Worm (Caenorhabditis elegans) whole organism, L3 larva: Measurements from ENCODE around the gene clc-19.

Experiments used
- R02D3.7 ChIP-seq: fragments of 150-350 bp; optimal IDR thresholded peaks from 2 replicates; lab custom pipeline; 2014; ENCODE audit warnings: missing biosample characterization, missing genetic modification characterization
- ZK546.5 ChIP-seq: sonication (generic microtip); optimal IDR thresholded peaks from 2 replicates; lab custom pipeline; 2017; ENCODE audit warnings: missing biosample characterization, missing genetic modification characterization
- aly-2 ChIP-seq: fragments of 150-350 bp; optimal IDR thresholded peaks from 2 replicates; lab custom pipeline; 2014; ENCODE audit warnings: missing biosample characterization, missing genetic modification characterization
- ama-1 ChIP-seq: fragments of 150-350 bp; optimal IDR thresholded peaks from 2 replicates; lab custom pipeline; 2018
- ceh-16 ChIP-seq: sonication (generic microtip); optimal IDR thresholded peaks from 2 replicates; lab custom pipeline; 2017; ENCODE audit warnings: missing biosample characterization, missing genetic modification characterization
- ceh-28 ChIP-seq: fragments of 150-350 bp; optimal IDR thresholded peaks from 2 replicates; lab custom pipeline; 2014; ENCODE audit warnings: missing biosample characterization, missing genetic modification reagents, missing genetic modification characterization
- ceh-82 ChIP-seq: fragments of 150-350 bp; optimal IDR thresholded peaks from 2 replicates; lab custom pipeline; 2014; ENCODE audit warnings: missing biosample characterization, missing genetic modification characterization
- ceh-9 ChIP-seq: sonication (generic microtip); optimal IDR thresholded peaks from 2 replicates; lab custom pipeline; 2018; ENCODE audit warnings: missing biosample characterization, missing genetic modification characterization
- daf-12 ChIP-seq: fragments of 150-350 bp; optimal IDR thresholded peaks from 2 replicates; lab custom pipeline; 2014; ENCODE audit warnings: missing biosample characterization, missing genetic modification reagents, missing genetic modification characterization
- egl-27 ChIP-seq: sonication (generic microtip); optimal IDR thresholded peaks from 4 replicates; lab custom pipeline; 2017; ENCODE audit warnings: missing biosample characterization, missing genetic modification reagents, missing genetic modification characterization
- egl-5 ChIP-seq: fragments of 150-350 bp; optimal IDR thresholded peaks from 2 replicates; lab custom pipeline; 2017; ENCODE audit warnings: missing biosample characterization, missing genetic modification reagents, missing genetic modification characterization, inconsistent platforms
- elt-1 ChIP-seq: fragments of 150-350 bp; optimal IDR thresholded peaks from 2 replicates; lab custom pipeline; 2014; ENCODE audit warnings: missing biosample characterization, missing genetic modification characterization
- elt-2 ChIP-seq: sonication (generic microtip); optimal IDR thresholded peaks from 2 replicates; lab custom pipeline; 2016; ENCODE audit warnings: missing genetic modification reagents, mild to moderate bottlenecking, missing genetic modification characterization, missing compliant biosample characterization
- elt-3 ChIP-seq, 3 experiments: fragments of 150-350 bp in 1 of 3; sonication (generic microtip) in 2 of 3; optimal IDR thresholded peaks; 2 replicates in 2 of 3; 4 replicates in 1 of 3; lab custom pipeline; 2014 to 2017; ENCODE audit warnings: missing biosample characterization in 3 of 3, missing genetic modification characterization in 3 of 3
- eor-1 ChIP-seq, 2 experiments: fragments of 150-350 bp; optimal IDR thresholded peaks; 2 replicates each; lab custom pipeline; 2014 to 2018; ENCODE audit warnings: missing biosample characterization in 2 of 2, missing genetic modification characterization in 2 of 2
- fkh-10 ChIP-seq: sonication (generic microtip); optimal IDR thresholded peaks from 2 replicates; lab custom pipeline; 2017; ENCODE audit warnings: missing biosample characterization, missing genetic modification reagents, missing genetic modification characterization
- fkh-2 ChIP-seq: fragments of 150-350 bp; optimal IDR thresholded peaks from 2 replicates; lab custom pipeline; 2014; ENCODE audit warnings: missing biosample characterization, missing genetic modification reagents, missing genetic modification characterization
- fos-1 ChIP-seq: fragments of 150-350 bp; optimal IDR thresholded peaks from 2 replicates; lab custom pipeline; 2014; ENCODE audit warnings: missing biosample characterization, missing genetic modification characterization
- hmg-11 ChIP-seq: sonication (generic microtip); optimal IDR thresholded peaks from 2 replicates; lab custom pipeline; 2016; ENCODE audit warnings: missing genetic modification characterization, missing compliant biosample characterization
- jun-1 ChIP-seq: fragments of 150-350 bp; optimal IDR thresholded peaks from 2 replicates; lab custom pipeline; 2014; ENCODE audit warnings: missing biosample characterization, missing genetic modification reagents, missing genetic modification characterization
- lin-15B ChIP-seq: fragments of 150-350 bp; optimal IDR thresholded peaks from 2 replicates; lab custom pipeline; 2014; ENCODE audit warnings: missing biosample characterization, missing genetic modification characterization
- lin-39 ChIP-seq: fragments of 150-350 bp; optimal IDR thresholded peaks from 2 replicates; lab custom pipeline; 2018; ENCODE audit warnings: missing biosample characterization, missing genetic modification reagents, missing genetic modification characterization
- lsy-12 ChIP-seq: sonication (generic microtip); optimal IDR thresholded peaks from 2 replicates; lab custom pipeline; 2016; ENCODE audit warnings: mild to moderate bottlenecking, missing genetic modification characterization, missing compliant biosample characterization
- mdl-1 ChIP-seq: fragments of 150-350 bp; optimal IDR thresholded peaks from 2 replicates; lab custom pipeline; 2014; ENCODE audit warnings: missing biosample characterization, missing genetic modification characterization
- mml-1 ChIP-seq: fragments of 150-350 bp; sonication (generic microtip); optimal IDR thresholded peaks from 3 replicates; lab custom pipeline; 2014; ENCODE audit warnings: missing biosample characterization, missing genetic modification characterization
- nfya-1 ChIP-seq: sonication (generic microtip); optimal IDR thresholded peaks from 2 replicates; lab custom pipeline; 2017; ENCODE audit warnings: missing genetic modification characterization, mild to moderate bottlenecking, missing compliant biosample characterization, antibody characterized with exemption, moderate library complexity; ENCODE audit not compliant: insufficient read depth
- nhr-11 ChIP-seq: fragments of 150-350 bp; optimal IDR thresholded peaks from 2 replicates; lab custom pipeline; 2014; ENCODE audit warnings: missing biosample characterization, missing genetic modification characterization
- nhr-12 ChIP-seq: fragments of 150-350 bp; optimal IDR thresholded peaks from 2 replicates; lab custom pipeline; 2014; ENCODE audit warnings: missing biosample characterization, missing genetic modification characterization
- nhr-23 ChIP-seq: fragments of 150-350 bp; optimal IDR thresholded peaks from 2 replicates; lab custom pipeline; 2014; ENCODE audit warnings: missing biosample characterization, missing genetic modification reagents, missing genetic modification characterization
- nhr-237 ChIP-seq: fragments of 150-350 bp; optimal IDR thresholded peaks from 2 replicates; lab custom pipeline; 2014; ENCODE audit warnings: missing biosample characterization, missing genetic modification characterization
- nhr-25 ChIP-seq: sonication (generic microtip); optimal IDR thresholded peaks from 2 replicates; lab custom pipeline; 2017; ENCODE audit warnings: missing biosample characterization, missing genetic modification characterization
- nhr-28 ChIP-seq: fragments of 150-350 bp; optimal IDR thresholded peaks from 2 replicates; lab custom pipeline; 2014; ENCODE audit warnings: missing biosample characterization, missing genetic modification characterization
- nhr-43 ChIP-seq: sonication (generic microtip); optimal IDR thresholded peaks from 2 replicates; lab custom pipeline; 2016; ENCODE audit warnings: mild to moderate bottlenecking, missing genetic modification characterization, missing compliant biosample characterization; ENCODE audit not compliant: poor library complexity, severe bottlenecking
- nhr-67 ChIP-seq: fragments of 150-350 bp; optimal IDR thresholded peaks from 2 replicates; lab custom pipeline; 2014; ENCODE audit warnings: missing biosample characterization, missing genetic modification characterization
- nhr-76 ChIP-seq: fragments of 150-350 bp; sonication (generic microtip); optimal IDR thresholded peaks from 5 replicates; lab custom pipeline; 2014; ENCODE audit warnings: missing biosample characterization, missing genetic modification characterization
- nhr-77 ChIP-seq: fragments of 150-350 bp; optimal IDR thresholded peaks from 2 replicates; lab custom pipeline; 2014; ENCODE audit warnings: missing biosample characterization, missing genetic modification characterization
- pha-4 ChIP-seq: fragments of 150-350 bp; optimal IDR thresholded peaks from 2 replicates; lab custom pipeline; 2014; ENCODE audit warnings: missing biosample characterization, missing genetic modification reagents, missing genetic modification characterization
- pqm-1 ChIP-seq: fragments of 150-350 bp; optimal IDR thresholded peaks from 2 replicates; lab custom pipeline; 2017; ENCODE audit warnings: missing biosample characterization, missing genetic modification characterization, inconsistent platforms
- sea-2 ChIP-seq: fragments of 150-350 bp; sonication (generic microtip); optimal IDR thresholded peaks from 4 replicates; lab custom pipeline; 2014; ENCODE audit warnings: missing biosample characterization, missing genetic modification reagents, missing genetic modification characterization
- skn-1 ChIP-seq: fragments of 150-350 bp; optimal IDR thresholded peaks from 2 replicates; lab custom pipeline; 2014; ENCODE audit warnings: missing biosample characterization, missing genetic modification characterization
- snpc-4 ChIP-seq: fragments of 150-350 bp; optimal IDR thresholded peaks from 2 replicates; lab custom pipeline; 2014; ENCODE audit warnings: missing biosample characterization, missing genetic modification characterization
- tbx-2 ChIP-seq: sonication (generic microtip); optimal IDR thresholded peaks from 2 replicates; lab custom pipeline; 2016; ENCODE audit warnings: mild to moderate bottlenecking, missing genetic modification characterization, missing compliant biosample characterization
- unc-39 ChIP-seq: sonication (generic microtip); optimal IDR thresholded peaks from 4 replicates; lab custom pipeline; 2017; ENCODE audit warnings: missing biosample characterization, missing genetic modification characterization
- unc-62 ChIP-seq: fragments of 150-350 bp; sonication (generic microtip); optimal IDR thresholded peaks from 4 replicates; lab custom pipeline; 2014; ENCODE audit warnings: missing biosample characterization, missing genetic modification reagents, missing genetic modification characterization
- zag-1 ChIP-seq: fragments of 150-350 bp; optimal IDR thresholded peaks from 2 replicates; lab custom pipeline; 2014; ENCODE audit warnings: missing biosample characterization, missing genetic modification characterization
- ztf-4 ChIP-seq: fragments of 150-350 bp; optimal IDR thresholded peaks from 2 replicates; lab custom pipeline; 2014; ENCODE audit warnings: missing biosample characterization, missing genetic modification characterization

Gene clc-19

DNA sequence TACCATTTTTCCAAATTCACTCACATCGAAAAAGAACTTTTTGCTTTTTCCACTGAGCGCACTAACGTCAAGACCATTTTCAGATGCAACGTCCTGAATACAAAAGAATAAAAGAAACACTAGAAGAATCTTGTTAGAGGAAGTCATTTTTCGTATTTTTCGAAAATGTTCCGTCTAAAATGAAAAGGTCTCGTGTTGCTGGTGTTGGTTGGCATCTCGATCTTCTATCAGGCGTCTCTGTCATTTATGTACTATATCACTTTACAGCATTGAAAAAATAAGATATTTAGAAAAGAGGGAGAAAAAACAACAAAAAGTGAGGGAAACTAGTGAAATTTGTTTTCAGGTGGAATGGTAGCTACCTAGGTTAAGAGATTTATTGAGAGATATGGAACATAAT is 32.2 kb downstream of the clc-19 start, which contains the start of gene K02F3.9:
Gene K02F3.9, minus strand, starts transcription at position 190 of the 400 bp plus-strand sequence.
- no peak for TF ChIP-seq lin-15B (tag; lab: Kevin White, UChicago)
- no peak for TF ChIP-seq mdl-1
- TF ChIP-seq pha-4 (tag; lab: Kevin White, UChicago): no peak
- TF ChIP-seq unc-62: no peak
- TF ChIP-seq egl-5 (tag; lab: Kevin White, UChicago): no peak
- no peak for TF ChIP-seq pqm-1 (tag; lab: Kevin White, UChicago)
- TF ChIP-seq nhr-12 (tag; lab: Kevin White, UChicago): no peak
- TF ChIP-seq nhr-43 (tag; lab: Kevin White, UChicago): no peak
- no peak for TF ChIP-seq nhr-11
- no peak for TF ChIP-seq eor-1 (tag; optimal IDR thresholded peaks at IDR 0.05; lab: Kevin White, UChicago)
- no peak for TF ChIP-seq snpc-4 (tag; lab: Kevin White, UChicago)

DNA sequence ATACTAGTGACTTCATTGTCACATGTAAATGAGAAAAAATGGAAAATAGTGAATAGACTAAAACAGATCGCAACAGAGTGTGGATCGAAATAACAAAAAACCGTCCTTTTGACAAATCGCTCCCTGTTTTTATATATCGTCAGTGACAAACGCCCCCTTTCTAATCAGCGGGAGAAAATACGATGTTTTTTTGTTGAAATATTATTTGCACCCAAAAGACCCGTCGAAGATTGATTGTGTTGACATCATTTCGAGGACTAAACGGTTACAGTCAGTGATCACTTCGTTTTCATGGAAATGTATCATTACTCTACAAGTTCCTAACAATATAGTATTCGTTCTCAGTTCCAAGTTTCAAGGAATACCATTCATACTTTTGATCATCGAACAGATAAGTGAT is 33.9 kb downstream of the clc-19 start, which contains the start of gene dos-3:
Gene dos-3, minus strand, starts transcription at position 101 of the 400 bp plus-strand sequence.
- TF ChIP-seq hmg-11 (tag; lab: Kevin White, UChicago) (no peak), egl-27 (tag; lab: Kevin White, UChicago) (no peak), ceh-82 (tag; lab: Kevin White, UChicago) (no peak), unc-39 (tag; lab: Kevin White, UChicago) (no peak), lin-39 (tag; lab: Kevin White, UChicago) (no peak), ztf-4 (tag; lab: Kevin White, UChicago) (no peak), mdl-1 (no peak), unc-62 (no peak), fkh-2 (no peak), mml-1 (no peak)

DNA sequence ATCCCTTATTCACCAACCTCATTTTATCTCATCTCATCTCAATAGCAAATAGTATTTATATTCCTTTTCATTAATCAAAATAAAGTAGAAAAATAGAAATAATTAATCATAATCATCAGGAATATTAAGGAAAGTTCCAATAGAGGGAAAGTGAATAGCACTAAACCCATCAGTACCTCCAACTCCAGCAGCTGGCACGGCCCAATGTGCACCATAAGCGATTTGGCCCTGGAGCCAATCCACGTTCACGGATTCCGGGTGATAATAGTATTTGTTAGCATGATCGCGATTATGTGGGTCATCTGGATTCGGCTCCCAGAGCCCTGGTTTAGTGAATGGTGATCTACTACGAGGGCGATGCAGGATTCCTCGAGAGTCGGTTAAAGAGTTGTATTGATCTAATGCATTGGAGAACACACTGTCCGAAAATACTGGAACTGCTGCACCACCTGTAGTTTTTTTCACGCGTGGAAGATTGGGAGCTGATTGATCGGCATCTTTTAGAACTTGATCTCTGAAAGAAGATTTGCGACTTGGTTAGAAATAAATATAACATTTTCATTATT is 37.6 kb downstream of the clc-19 start:
- TF ChIP-seq mml-1: no peak
- no peak for TF ChIP-seq nhr-67 (tag; lab: Kevin White, UChicago)
- peak; percentile 20 for TF ChIP-seq lin-39 (tag; lab: Kevin White, UChicago)
- peak; percentile 85 for TF ChIP-seq aly-2 (tag; lab: Kevin White, UChicago)
- TF ChIP-seq ZK546.5 (tag; lab: Kevin White, UChicago): peak; percentile 45
- TF ChIP-seq ama-1: peak; percentile 98
- no peak for TF ChIP-seq nhr-11
- TF ChIP-seq unc-39 (tag; lab: Kevin White, UChicago): peak; percentile 43
- no peak for TF ChIP-seq fkh-10
- TF ChIP-seq nfya-1 (tag; lab: Kevin White, UChicago): peak; percentile 38
- no peak for TF ChIP-seq nhr-237 (tag; lab: Kevin White, UChicago)
- peak; percentile 61 for TF ChIP-seq elt-1 (tag; lab: Kevin White, UChicago)
- TF ChIP-seq sea-2 (GFP tag; lab: Kevin White, UChicago): no peak
- TF ChIP-seq ztf-4 (tag; lab: Kevin White, UChicago): peak; percentile 84
- peak; percentile 47 for TF ChIP-seq pha-4 (tag; lab: Kevin White, UChicago)
- no peak for TF ChIP-seq lin-15B (tag; lab: Kevin White, UChicago)
- TF ChIP-seq unc-62: peak; percentile 31
- TF ChIP-seq ceh-28 (tag; lab: Kevin White, UChicago): peak; percentile 71
- TF ChIP-seq eor-1 (tag; optimal IDR thresholded peaks at IDR 0.05; lab: Kevin White, UChicago): no peak
- TF ChIP-seq daf-12 (tag; lab: Kevin White, UChicago): no peak
- TF ChIP-seq hmg-11 (tag; lab: Kevin White, UChicago): peak; percentile 42
- TF ChIP-seq skn-1: peak; percentile 47
- no peak for TF ChIP-seq pqm-1 (tag; lab: Kevin White, UChicago)
- no peak for TF ChIP-seq nhr-12 (tag; lab: Kevin White, UChicago)
- no peak for TF ChIP-seq nhr-28 (tag; lab: Kevin White, UChicago)
- TF ChIP-seq nhr-25 (tag; lab: Kevin White, UChicago): peak; percentile 62
- peak; percentile 47 for TF ChIP-seq nhr-76 (tag; lab: Kevin White, UChicago)
- TF ChIP-seq fos-1 (tag; lab: Kevin White, UChicago): peak; percentile 84
- no peak for TF ChIP-seq egl-5 (tag; lab: Kevin White, UChicago)
- TF ChIP-seq ceh-16 (tag; lab: Kevin White, UChicago): no peak
- TF ChIP-seq fkh-2: no peak
- TF ChIP-seq ceh-82 (tag; lab: Kevin White, UChicago): peak; percentile 7
- peak in 2 of 3 experiments; percentile 32 to 38 for TF ChIP-seq elt-3 (tag; optimal IDR thresholded peaks at IDR 0.05; lab: Kevin White, UChicago)
- TF ChIP-seq snpc-4 (tag; lab: Kevin White, UChicago): no peak
- peak; percentile 42 for TF ChIP-seq zag-1 (tag; lab: Kevin White, UChicago)
- TF ChIP-seq nhr-43 (tag; lab: Kevin White, UChicago): peak; percentile 92
- TF ChIP-seq ceh-9 (tag; lab: Kevin White, UChicago): no peak
- peak; percentile 61 for TF ChIP-seq elt-2 (tag; lab: Kevin White, UChicago)
- peak; percentile 61 for TF ChIP-seq jun-1 (tag; lab: Kevin White, UChicago)
- TF ChIP-seq nhr-23 (tag; lab: Kevin White, UChicago): no peak
- TF ChIP-seq R02D3.7 (tag; lab: Kevin White, UChicago): peak; percentile 26
- TF ChIP-seq tbx-2 (tag; lab: Kevin White, UChicago): peak; percentile 70
- TF ChIP-seq egl-27 (tag; lab: Kevin White, UChicago): no peak
- peak; percentile 64 for TF ChIP-seq nhr-77 (tag; lab: Kevin White, UChicago)
- TF ChIP-seq lsy-12 (tag; lab: Kevin White, UChicago): peak; percentile 97
